Worm (Caenorhabditis elegans) whole organism, late embryonic: ENCODE results near the gene C28G1.10.
A peak's percentile ranks its signal among the peaks of the same experiment; 100 is the strongest.

Experiments used
- F13H6.1 ChIP-seq: sonication (generic microtip); optimal IDR thresholded peaks from 2 replicates; lab custom pipeline; 2016; ENCODE audit warnings: missing genetic modification characterization, missing compliant biosample characterization
- K02D7.2 ChIP-seq: sonication (generic microtip); optimal IDR thresholded peaks from 2 replicates; lab custom pipeline; 2017; ENCODE audit warnings: mild to moderate bottlenecking, missing genetic modification characterization, missing compliant biosample characterization
- K09A11.1 ChIP-seq: sonication (generic microtip); optimal IDR thresholded peaks from 2 replicates; lab custom pipeline; 2017; ENCODE audit warnings: antibody characterized with exemption, mild to moderate bottlenecking, missing genetic modification characterization, missing compliant biosample characterization; ENCODE audit not compliant: insufficient read depth
- Y22D7AL.16 ChIP-seq: sonication (generic microtip); optimal IDR thresholded peaks from 2 replicates; lab custom pipeline; 2016; ENCODE audit warnings: missing genetic modification characterization, missing compliant biosample characterization
- ceh-30 ChIP-seq: fragments of 150-350 bp; optimal IDR thresholded peaks from 2 replicates; lab custom pipeline; 2014; ENCODE audit warnings: missing biosample characterization, missing genetic modification characterization
- ceh-31 ChIP-seq: sonication (generic microtip); optimal IDR thresholded peaks from 2 replicates; lab custom pipeline; 2016; ENCODE audit warnings: missing genetic modification characterization, missing compliant biosample characterization
- ceh-6 ChIP-seq: fragments of 200-800 bp; sonication (Bioruptor generic); optimal IDR thresholded peaks from 2 replicates; lab custom pipeline; 2018; ENCODE audit warnings: mild to moderate bottlenecking, missing genetic modification characterization, missing compliant biosample characterization
- che-1 ChIP-seq: sonication (generic microtip); optimal IDR thresholded peaks from 2 replicates; lab custom pipeline; 2016; ENCODE audit warnings: mild to moderate bottlenecking, missing genetic modification characterization, missing compliant biosample characterization
- dmd-4 ChIP-seq: sonication (generic microtip); optimal IDR thresholded peaks from 2 replicates; lab custom pipeline; 2016; ENCODE audit warnings: borderline replicate concordance, missing genetic modification characterization, missing compliant biosample characterization
- elt-2 ChIP-seq: sonication (generic microtip); optimal IDR thresholded peaks from 2 replicates; lab custom pipeline; 2016; ENCODE audit warnings: missing genetic modification reagents, missing genetic modification characterization, missing compliant biosample characterization
- fax-1 ChIP-seq: sonication (generic microtip); optimal IDR thresholded peaks from 2 replicates; lab custom pipeline; 2016; ENCODE audit warnings: missing genotype, missing genetic modification characterization, missing compliant biosample characterization
- fkh-10 ChIP-seq: fragments of 150-350 bp; optimal IDR thresholded peaks from 2 replicates; lab custom pipeline; 2014; ENCODE audit warnings: missing biosample characterization, missing genetic modification reagents, missing genetic modification characterization
- hlh-8 ChIP-seq: sonication (generic microtip); optimal IDR thresholded peaks from 2 replicates; lab custom pipeline; 2016; ENCODE audit warnings: missing genotype, missing genetic modification characterization, missing compliant biosample characterization
- lim-6 ChIP-seq: sonication (generic microtip); optimal IDR thresholded peaks from 2 replicates; lab custom pipeline; 2016; ENCODE audit warnings: missing genetic modification characterization, missing compliant biosample characterization
- lin-11 ChIP-seq: fragments of 200-800 bp; sonication (Bioruptor generic); optimal IDR thresholded peaks from 2 replicates; lab custom pipeline; 2018; ENCODE audit warnings: mild to moderate bottlenecking, missing genetic modification characterization, missing compliant biosample characterization
- madf-2 ChIP-seq: sonication (generic microtip); optimal IDR thresholded peaks from 2 replicates; lab custom pipeline; 2017; ENCODE audit warnings: missing genetic modification characterization, missing compliant biosample characterization
- mec-3 ChIP-seq: sonication (generic microtip); optimal IDR thresholded peaks from 2 replicates; lab custom pipeline; 2016; ENCODE audit warnings: borderline replicate concordance, missing genetic modification characterization, missing compliant biosample characterization
- nfya-1 ChIP-seq: sonication (generic microtip); optimal IDR thresholded peaks from 2 replicates; lab custom pipeline; 2017; ENCODE audit warnings: missing genetic modification characterization, mild to moderate bottlenecking, missing compliant biosample characterization, antibody characterized with exemption, moderate library complexity
- nhr-232 ChIP-seq: sonication (generic microtip); optimal IDR thresholded peaks from 2 replicates; lab custom pipeline; 2016; ENCODE audit warnings: missing genetic modification characterization, missing compliant biosample characterization
- pha-2 ChIP-seq: sonication (generic microtip); optimal IDR thresholded peaks from 2 replicates; lab custom pipeline; 2017; ENCODE audit warnings: mild to moderate bottlenecking, missing genetic modification characterization, missing compliant biosample characterization
- rnt-1 ChIP-seq: sonication (generic microtip); optimal IDR thresholded peaks from 2 replicates; lab custom pipeline; 2016; ENCODE audit warnings: missing genetic modification characterization, missing compliant biosample characterization
- sox-2 ChIP-seq: fragments of 200-800 bp; sonication (Bioruptor generic); IDR thresholded peaks from 2 replicates; pipeline ENCODE4 v1.3.6; 2022; ENCODE audit warnings: missing genetic modification reagents, missing genetic modification characterization, missing compliant biosample characterization
- tbx-7 ChIP-seq: sonication (generic microtip); optimal IDR thresholded peaks from 2 replicates; lab custom pipeline; 2016; ENCODE audit warnings: missing genotype, missing genetic modification characterization, missing compliant biosample characterization
- unc-55 ChIP-seq: sonication (generic microtip); optimal IDR thresholded peaks from 2 replicates; lab custom pipeline; 2017; ENCODE audit warnings: missing biosample characterization, missing genetic modification reagents, missing genetic modification characterization

Gene C28G1.10

DNA sequence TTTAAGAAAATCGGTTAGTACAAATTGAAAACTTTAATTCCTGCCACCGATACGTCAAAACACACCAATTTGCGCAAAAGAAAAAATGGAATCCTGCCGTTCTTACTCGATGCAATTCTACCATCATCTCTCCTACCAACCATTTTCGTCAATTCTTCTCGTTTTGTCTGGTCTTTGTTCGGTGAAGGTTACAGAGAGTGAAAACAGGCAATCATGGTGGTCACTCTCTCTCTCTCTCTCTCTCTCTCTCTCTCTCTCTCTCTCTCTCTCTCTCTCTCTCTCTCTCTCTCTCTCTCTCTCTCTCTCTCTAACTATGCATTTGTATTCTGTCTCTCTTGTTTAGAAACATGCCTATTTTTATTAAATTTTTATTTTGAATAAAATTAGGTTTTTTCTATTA is 35.2 kb downstream of the C28G1.10 start:
- TF ChIP-seq fax-1, result no peak
- TF ChIP-seq tbx-7 (tag; lab: Kevin White, UChicago), result no peak
- TF ChIP-seq F13H6.1 (tag; lab: Kevin White, UChicago), result no peak
- TF ChIP-seq elt-2 (tag; lab: Kevin White, UChicago), result no peak
- no peak for TF ChIP-seq lin-11
- TF ChIP-seq pha-2 (tag; lab: Kevin White, UChicago), result no peak
- no peak for TF ChIP-seq lim-6 (tag; lab: Kevin White, UChicago)

DNA sequence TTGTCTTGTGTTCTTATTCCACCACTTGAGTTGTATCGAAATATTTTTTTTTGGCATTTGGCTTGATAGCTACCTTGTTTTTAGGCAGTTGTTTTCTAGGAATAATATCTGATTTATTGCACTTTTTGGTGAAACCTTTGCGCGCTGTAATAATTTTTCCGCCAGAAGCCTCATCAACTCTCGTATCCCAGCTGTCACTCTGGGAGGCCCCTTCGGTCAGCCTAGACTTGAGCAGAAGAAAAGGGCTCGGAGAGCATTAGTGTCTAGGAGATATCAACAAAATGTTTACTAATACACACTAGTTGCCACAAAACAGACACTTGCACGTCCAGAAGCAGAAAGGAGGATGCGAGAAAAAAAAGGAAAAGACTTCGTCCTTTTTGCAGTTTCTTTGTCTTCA is 41.9 kb downstream of the C28G1.10 start:
- TF ChIP-seq rnt-1 (tag; lab: Kevin White, UChicago) (peak; percentile 7), unc-55 (GFP tag; lab: Kevin White, UChicago) (peak; percentile 33), sox-2 (GFP tag; lab: Robert Waterston, UW) (no peak), mec-3 (no peak), ceh-31 (tag; lab: Kevin White, UChicago) (peak; percentile 28)

DNA sequence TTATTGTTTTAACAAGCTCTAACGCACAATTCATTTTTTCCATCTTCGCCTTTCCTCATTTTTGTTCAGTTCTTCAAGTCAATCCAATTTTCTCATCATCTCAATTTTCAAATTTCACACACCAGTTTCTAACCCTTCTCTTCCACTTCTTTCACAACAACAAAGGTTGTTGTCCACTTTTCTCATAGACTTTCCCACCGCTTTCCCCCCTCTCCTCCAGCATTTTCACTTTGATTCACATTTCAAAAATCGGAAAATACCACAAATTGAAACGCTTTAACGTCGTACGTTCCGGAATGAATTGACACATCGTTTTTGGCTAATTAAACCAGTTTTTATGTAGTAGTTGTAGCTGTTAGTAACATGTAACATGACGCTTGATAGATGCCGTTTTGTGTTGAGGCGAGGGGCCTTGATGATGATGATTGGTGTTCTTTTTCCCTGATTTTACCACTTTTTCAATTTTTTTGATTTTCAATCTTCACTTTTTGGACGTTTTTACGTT is 43.4 kb downstream of the C28G1.10 start:
- TF ChIP-seq fkh-10 (GFP tag; lab: Kevin White, UChicago), result no peak
- TF ChIP-seq dmd-4 (tag; lab: Kevin White, UChicago), result no peak
- no peak for TF ChIP-seq hlh-8 (tag; lab: Kevin White, UChicago)
- TF ChIP-seq nhr-232, result no peak
- no peak for TF ChIP-seq nfya-1 (tag; lab: Kevin White, UChicago)
- TF ChIP-seq Y22D7AL.16 (tag; lab: Kevin White, UChicago), result no peak
- TF ChIP-seq madf-2, result no peak

DNA sequence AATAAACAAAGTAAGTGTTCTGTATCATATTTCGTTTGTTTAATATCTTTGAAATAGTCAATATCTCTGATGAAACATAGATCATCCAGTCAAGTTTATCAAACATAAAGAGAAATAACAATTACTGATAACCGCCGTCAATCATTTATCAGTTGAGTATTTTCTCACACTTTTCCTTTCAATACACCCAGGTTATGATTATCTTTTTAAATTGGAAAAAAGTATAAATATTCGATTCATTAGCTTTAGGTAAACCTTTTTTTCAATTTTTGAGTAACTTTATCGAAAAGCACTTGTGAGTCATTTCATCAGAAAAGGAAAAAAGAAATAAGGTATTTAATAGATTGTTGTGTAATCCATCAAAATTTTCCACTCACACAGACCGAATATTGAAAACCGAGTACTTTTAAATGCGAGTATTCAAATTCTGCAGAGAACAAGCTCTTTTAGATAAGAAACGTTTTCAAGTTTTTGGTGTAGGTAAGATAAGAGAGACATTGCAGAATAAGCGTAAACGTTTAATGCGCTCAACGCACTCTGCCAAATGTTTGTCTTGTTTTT is 44.6 kb downstream of the C28G1.10 start:
- no peak for TF ChIP-seq K09A11.1
- TF ChIP-seq che-1 (tag; lab: Kevin White, UChicago), result no peak
- TF ChIP-seq elt-2 (tag; lab: Kevin White, UChicago), result peak; percentile 74
- TF ChIP-seq, all 69 proteins: peak for 1

DNA sequence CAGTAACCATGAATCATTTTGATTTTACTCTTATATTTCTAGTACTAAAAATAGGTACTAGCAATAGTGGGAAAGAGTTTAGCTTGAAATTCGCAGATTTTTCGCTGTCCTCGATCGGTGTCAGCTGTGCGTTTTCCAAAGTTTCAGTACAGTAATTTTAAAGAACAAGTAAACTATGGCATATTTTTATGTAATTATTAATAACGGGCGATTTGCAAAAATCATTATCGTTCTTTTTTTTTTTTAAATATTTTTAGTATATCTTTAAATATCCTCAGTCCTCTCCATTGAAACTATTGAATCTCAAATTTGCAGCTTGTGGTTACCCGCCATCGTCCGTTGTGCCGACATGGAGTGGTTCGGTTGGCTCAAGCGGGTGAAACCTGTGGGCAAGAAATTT is 45.9 kb downstream of the C28G1.10 start, which contains the start of gene C13E3.1:
C13E3.1 (plus strand) TSS at position 301 of the 400 bp plus-strand sequence.
- TF ChIP-seq ceh-6 (GFP tag; lab: Kevin White, UChicago) (no peak), K02D7.2 (no peak), ceh-30 (tag; lab: Kevin White, UChicago) (no peak)
- TF ChIP-seq, all 69 proteins: peak for 0
